Fruit fly (Drosophila melanogaster): ENCODE data around the gene CG9636.

Gene CG9636

dm6 chr3R:8217727-8218126 lies 25.9 kb downstream of the CG9636 start, which contains the start of gene CG7800 (continued):
- peak; percentile 73 for TF ChIP-seq CG13287 (GFP tag; IDR thresholded peaks at IDR 0.05; ENCODE audit: partially characterized antibody)
- TF ChIP-seq Opbp (GFP tag; IDR thresholded peaks at IDR 0.05; ENCODE audit: partially characterized antibody): 0 out of 3 replicates have a peak, but pooled peaks have one; percentile 13
- no peak for TF ChIP-seq dpn (GFP tag; optimal IDR thresholded peaks at IDR 0.05)
- TF ChIP-seq gce (GFP tag; IDR thresholded peaks at IDR 0.05): no peak
- TF ChIP-seq CG17829 (tag; optimal IDR thresholded peaks at IDR 0.05): no peak
- no peak for TF ChIP-seq CG8290 (GFP tag; optimal IDR thresholded peaks at IDR 0.05)
- TF ChIP-seq CG8290 (tag; optimal IDR thresholded peaks at IDR 0.05): no peak
- TF ChIP-seq CG15073 (GFP tag; optimal IDR thresholded peaks at IDR 0.05): no peak
- TF ChIP-seq CG10654 (GFP tag; optimal IDR thresholded peaks at IDR 0.05): no peak
- peak; percentile 41 for TF ChIP-seq pzg (GFP tag; optimal IDR thresholded peaks at IDR 0.05)
- TF ChIP-seq CG9215 (GFP tag; IDR thresholded peaks at IDR 0.05): no peak
- TF ChIP-seq Hr78 (GFP tag; optimal IDR thresholded peaks at IDR 0.05): no peak
- no peak for TF ChIP-seq ewg (GFP tag; optimal IDR thresholded peaks at IDR 0.05)
- no peak for TF ChIP-seq CG4360 (GFP tag; IDR thresholded peaks at IDR 0.05)
- no peak for TF ChIP-seq CG32532 (GFP tag; IDR thresholded peaks at IDR 0.05)
- TF ChIP-seq ci (GFP tag; IDR thresholded peaks at IDR 0.05): no peak
- TF ChIP-seq CG30020 (tag; optimal IDR thresholded peaks at IDR 0.05): no peak
- TF ChIP-seq h (optimal IDR thresholded peaks at IDR 0.05): no peak
- TF ChIP-seq CG3065 (GFP tag; optimal IDR thresholded peaks at IDR 0.05): no peak
- no peak for TF ChIP-seq rib (GFP tag; IDR thresholded peaks at IDR 0.05)
- TF ChIP-seq cas (GFP tag; IDR thresholded peaks at IDR 0.05): no peak
- TF ChIP-seq CG32772 (GFP tag; IDR thresholded peaks at IDR 0.05): no peak
- no peak for TF ChIP-seq org-1 (GFP tag; optimal IDR thresholded peaks at IDR 0.05)
- no peak for TF ChIP-seq CG10274 (GFP tag; optimal IDR thresholded peaks at IDR 0.05)
- no peak for TF ChIP-seq ara (GFP tag; IDR thresholded peaks at IDR 0.05)

dm6 chr3R:8215528-8216189 lies 27.9 kb downstream of the CG9636 start:
- TF ChIP-seq CG30403 (GFP tag; optimal IDR thresholded peaks at IDR 0.05): no peak
- no peak for TF ChIP-seq CG18599 (GFP tag; optimal IDR thresholded peaks at IDR 0.05)
- no peak for TF ChIP-seq ase (GFP tag; IDR thresholded peaks at IDR 0.05)
- TF ChIP-seq danr (GFP tag; IDR thresholded peaks at IDR 0.05): no peak
- peak; percentile 47 for TF ChIP-seq Deaf1 (tag; optimal IDR thresholded peaks at IDR 0.05)
- TF ChIP-seq dmrt11E (tag; optimal IDR thresholded peaks at IDR 0.05): no peak
- TF ChIP-seq Lhr (GFP tag; optimal IDR thresholded peaks at IDR 0.05): no peak
- no peak for TF ChIP-seq CG17361 (GFP tag; IDR thresholded peaks at IDR 0.05)
- TF ChIP-seq grn (GFP tag; optimal IDR thresholded peaks at IDR 0.05): peak; percentile 98
- TF ChIP-seq CG12071 (GFP tag; optimal IDR thresholded peaks at IDR 0.05): no peak
- TF ChIP-seq MESR4 (GFP tag; optimal IDR thresholded peaks at IDR 0.05): no peak

- peak; percentile 70 for TF ChIP-seq bab2 (GFP tag; optimal IDR thresholded peaks at IDR 0.05)
- TF ChIP-seq nerfin-1 (tag; optimal IDR thresholded peaks at IDR 0.05): peak; percentile 45
- no peak for TF ChIP-seq pita (GFP tag; optimal IDR thresholded peaks at IDR 0.05)
- peak; percentile 38 for TF ChIP-seq Hr3 (GFP tag; optimal IDR thresholded peaks at IDR 0.05)
- TF ChIP-seq Awh (GFP tag; IDR thresholded peaks at IDR 0.05): no peak
- peak; percentile 5 for TF ChIP-seq Ets97D (GFP tag; optimal IDR thresholded peaks at IDR 0.05)
- peak; percentile 3 for TF ChIP-seq CG4707 (GFP tag; optimal IDR thresholded peaks at IDR 0.05)
- TF ChIP-seq Ets65A (GFP tag): peak; percentile 89
- no peak for TF ChIP-seq MTF-1 (GFP tag; optimal IDR thresholded peaks at IDR 0.05; ENCODE audit: borderline replicate concordance)
- peak; percentile 65 for TF ChIP-seq CG1602 (GFP tag; optimal IDR thresholded peaks at IDR 0.05)
- peak; percentile 61 for TF ChIP-seq CG7839 (tag; optimal IDR thresholded peaks at IDR 0.05)
- peak; percentile 54 for TF ChIP-seq ind (GFP tag; optimal IDR thresholded peaks at IDR 0.05)
- TF ChIP-seq fd64A (GFP tag; optimal IDR thresholded peaks at IDR 0.05): peak; percentile 48
- no peak for TF ChIP-seq fru (optimal IDR thresholded peaks at IDR 0.05)
- TF ChIP-seq sqz (GFP tag; optimal IDR thresholded peaks at IDR 0.05): no peak
- no peak for TF ChIP-seq CG4328 (GFP tag; optimal IDR thresholded peaks at IDR 0.05)
These were observed 31.0 kb downstream of the CG9636 start for dm6 chr3R:8212594-8212993.

All from whole organism, embryonic.